Fruit fly (Drosophila melanogaster): Measurements from ENCODE around the gene CG3473.

CG3473 gene

DNA sequence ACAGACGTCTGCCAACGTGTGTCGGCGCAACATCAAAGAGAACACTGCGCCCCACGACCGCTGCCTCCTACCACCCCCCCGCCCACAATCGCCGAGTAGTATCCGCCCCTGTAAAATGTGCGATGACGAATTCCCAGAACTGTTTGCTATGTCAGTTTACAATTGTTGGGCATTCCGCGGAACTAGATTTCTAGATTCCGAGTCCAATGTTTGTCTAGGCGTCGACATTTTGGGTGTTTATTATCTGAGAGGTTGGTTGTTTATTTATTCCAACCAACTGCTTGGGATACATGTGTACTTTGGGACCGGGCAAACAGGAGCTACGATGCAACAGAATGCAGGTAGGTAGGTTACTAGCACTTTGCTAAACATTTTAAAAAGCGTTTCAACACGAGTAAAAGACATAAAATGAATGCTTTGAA is 18.2 kb downstream of the CG3473 start (continued):
- TF ChIP-seq Asciz (GFP tag; optimal IDR thresholded peaks at IDR 0.05): peak; percentile 53
- TF ChIP-seq nerfin-2 (GFP tag; IDR thresholded peaks at IDR 0.05; ENCODE audit: partially characterized antibody): no peak
- TF ChIP-seq CG10959 (GFP tag; IDR thresholded peaks at IDR 0.05): peak; percentile 67; the same call in 1 of the 2 replicates
- TF ChIP-seq CG10274 (GFP tag; optimal IDR thresholded peaks at IDR 0.05): no peak
- peak; percentile 57 for TF ChIP-seq gem (tag; optimal IDR thresholded peaks at IDR 0.05)
- peak; percentile 67 for TF ChIP-seq CG6254 (GFP tag; optimal IDR thresholded peaks at IDR 0.05)
- TF ChIP-seq Neu2 (GFP tag; optimal IDR thresholded peaks at IDR 0.05; ENCODE audit: borderline replicate concordance): no peak
- no peak for TF ChIP-seq CG12071 (GFP tag; optimal IDR thresholded peaks at IDR 0.05)
- peak; percentile 90 for TF ChIP-seq CG7271 (tag; optimal IDR thresholded peaks at IDR 0.05)
- TF ChIP-seq B-H1 (GFP tag; IDR thresholded peaks at IDR 0.05): no peak
- no peak for TF ChIP-seq rib (GFP tag; IDR thresholded peaks at IDR 0.05)
- TF ChIP-seq cwo (GFP tag; optimal IDR thresholded peaks at IDR 0.05): no peak
- TF ChIP-seq ewg (GFP tag; optimal IDR thresholded peaks at IDR 0.05): peak; percentile 21
- peak; percentile 22 for TF ChIP-seq p53 (GFP tag; optimal IDR thresholded peaks at IDR 0.05)
- TF ChIP-seq az2 (GFP tag; optimal IDR thresholded peaks at IDR 0.05): no peak
- no peak for TF ChIP-seq gt (GFP tag; IDR thresholded peaks at IDR 0.05)
- no peak for TF ChIP-seq D (optimal IDR thresholded peaks at IDR 0.05)
- TF ChIP-seq D (GFP tag; optimal IDR thresholded peaks at IDR 0.05): peak; percentile 18
- TF ChIP-seq CG8765 (GFP tag; IDR thresholded peaks at IDR 0.05): no peak
- TF ChIP-seq insv (GFP tag; optimal IDR thresholded peaks at IDR 0.05): peak in 1 of 2 experiments; percentile 36
- TF ChIP-seq CG1832 (GFP tag; optimal IDR thresholded peaks at IDR 0.05): no peak
- no peak for TF ChIP-seq danr (GFP tag; IDR thresholded peaks at IDR 0.05)
- TF ChIP-seq CG10267 (tag; optimal IDR thresholded peaks at IDR 0.05): peak; percentile 19
- TF ChIP-seq CG6272 (GFP tag; IDR thresholded peaks at IDR 0.05): no peak
- no peak for TF ChIP-seq Abd-B (GFP tag; optimal IDR thresholded peaks at IDR 0.05)
- TF ChIP-seq CG4854 (GFP tag; optimal IDR thresholded peaks at IDR 0.05): peak; percentile 34
- TF ChIP-seq Antp (GFP tag; optimal IDR thresholded peaks at IDR 0.05): peak; percentile 21
- TF ChIP-seq CG1233 (GFP tag; optimal IDR thresholded peaks at IDR 0.05): peak; percentile 76
- peak; percentile 11 for TF ChIP-seq CG3065 (GFP tag; optimal IDR thresholded peaks at IDR 0.05)
- peak; percentile 8 for TF ChIP-seq caup (GFP tag; optimal IDR thresholded peaks at IDR 0.05; ENCODE audit: severe bottlenecking)
- peak; percentile 74 for TF ChIP-seq CG12236 (GFP tag; optimal IDR thresholded peaks at IDR 0.05)
- TF ChIP-seq CG18599 (GFP tag; optimal IDR thresholded peaks at IDR 0.05): peak; percentile 10
- TF ChIP-seq Camta (GFP tag; optimal IDR thresholded peaks at IDR 0.05): peak; percentile 20
- TF ChIP-seq CG10431 (GFP tag; optimal IDR thresholded peaks at IDR 0.05): peak; percentile 14
- TF ChIP-seq CG17361 (GFP tag; IDR thresholded peaks at IDR 0.05): peak; percentile 23; the same call in 1 of the 3 replicates
- TF ChIP-seq pfk (GFP tag; optimal IDR thresholded peaks at IDR 0.05): peak; percentile 7
- no peak for TF ChIP-seq cad (GFP tag; optimal IDR thresholded peaks at IDR 0.05)
- no peak for TF ChIP-seq kah (GFP tag; optimal IDR thresholded peaks at IDR 0.05)
- peak; percentile 42 for TF ChIP-seq Mes4 (GFP tag; optimal IDR thresholded peaks at IDR 0.05)
- TF ChIP-seq pros (GFP tag; optimal IDR thresholded peaks at IDR 0.05): peak; percentile 36
- TF ChIP-seq Hmx (GFP tag; optimal IDR thresholded peaks at IDR 0.05): no peak
- TF ChIP-seq Adf1 (GFP tag; IDR thresholded peaks at IDR 0.05): no peak
- peak; percentile 91 for TF ChIP-seq fd102C (GFP tag; optimal IDR thresholded peaks at IDR 0.05)
- peak in 1 of 2 experiments; percentile 16 for TF ChIP-seq dpn (GFP tag; optimal IDR thresholded peaks at IDR 0.05)
- peak; percentile 44; the same call in 1 of the 2 replicates for TF ChIP-seq CG31441 (GFP tag; IDR thresholded peaks at IDR 0.05)
- TF ChIP-seq CG6654 (GFP tag; optimal IDR thresholded peaks at IDR 0.05): no peak
- TF ChIP-seq Oaz (GFP tag; IDR thresholded peaks at IDR 0.05): no peak
- no peak for TF ChIP-seq ap (GFP tag; IDR thresholded peaks at IDR 0.05)
- TF ChIP-seq crp (GFP tag; optimal IDR thresholded peaks at IDR 0.05): no peak
- no peak for TF ChIP-seq psq (GFP tag; optimal IDR thresholded peaks at IDR 0.05)
- no peak for TF ChIP-seq Atf6 (GFP tag; IDR thresholded peaks at IDR 0.05)

Measured in whole organism, embryonic.